Worm (Caenorhabditis elegans) whole organism, L4/young adult: ENCODE measurements around the gene cdc-25.2.

Experiments
- W03F9.2 ChIP-seq: fragments of 150-350 bp; optimal IDR thresholded peaks from 2 replicates; lab custom pipeline; 2014; ENCODE audit warnings: missing biosample characterization, missing genetic modification characterization
- dao-5 ChIP-seq: sonication (generic microtip); optimal IDR thresholded peaks from 2 replicates; lab custom pipeline; 2016; ENCODE audit warnings: missing genotype, missing genetic modification characterization, moderate library complexity, missing compliant biosample characterization
- him-1 ChIP-seq: sonication (generic microtip); optimal IDR thresholded peaks from 2 replicates; lab custom pipeline; 2016; ENCODE audit warnings: missing genotype, missing genetic modification reagents, missing genetic modification characterization, missing compliant biosample characterization

Gene cdc-25.2

ce11 chrV:1626720-1627119 lies 59.8 kb downstream of the cdc-25.2 start, which contains the start of gene nhr-237:
Gene nhr-237, minus strand, starts transcription at chrV:1626820.
- TF ChIP-seq W03F9.2 (tag; lab: Kevin White, UChicago) (no peak), him-1 (tag; lab: Kevin White, UChicago) (no peak), dao-5 (no peak)

- TF ChIP-seq W03F9.2 (tag; lab: Kevin White, UChicago): no peak
- TF ChIP-seq him-1 (tag; lab: Kevin White, UChicago): no peak
- TF ChIP-seq dao-5: no peak
These were observed 60.4 kb downstream of the cdc-25.2 start for ce11 chrV:1627269-1627668.

ce11 chrV:1629329-1629728 lies 62.5 kb downstream of the cdc-25.2 start, which contains the start of gene nhr-238:
Gene nhr-238, minus strand, starts transcription at chrV:1629432.
- TF ChIP-seq dao-5: no peak
- no peak for TF ChIP-seq W03F9.2 (tag; lab: Kevin White, UChicago)
- TF ChIP-seq him-1 (tag; lab: Kevin White, UChicago): no peak

ce11 chrV:1631148-1631547 lies 64.3 kb downstream of the cdc-25.2 start, which contains the start of gene Y46H3D.8:
Gene Y46H3D.8, minus strand, starts transcription at chrV:1631248.
- TF ChIP-seq W03F9.2 (tag; lab: Kevin White, UChicago) (no peak), dao-5 (no peak), him-1 (tag; lab: Kevin White, UChicago) (no peak)

ce11 chrV:1631717-1632116 lies 64.8 kb downstream of the cdc-25.2 start, which contains the start of gene irld-17:
Gene irld-17, plus strand, starts transcription at chrV:1632017.
- no peak for TF ChIP-seq W03F9.2 (tag; lab: Kevin White, UChicago)
- TF ChIP-seq dao-5: no peak
- TF ChIP-seq him-1 (tag; lab: Kevin White, UChicago): no peak
